Worm (Caenorhabditis elegans): ENCODE results near the gene set-1.

The set-1 gene

DNA sequence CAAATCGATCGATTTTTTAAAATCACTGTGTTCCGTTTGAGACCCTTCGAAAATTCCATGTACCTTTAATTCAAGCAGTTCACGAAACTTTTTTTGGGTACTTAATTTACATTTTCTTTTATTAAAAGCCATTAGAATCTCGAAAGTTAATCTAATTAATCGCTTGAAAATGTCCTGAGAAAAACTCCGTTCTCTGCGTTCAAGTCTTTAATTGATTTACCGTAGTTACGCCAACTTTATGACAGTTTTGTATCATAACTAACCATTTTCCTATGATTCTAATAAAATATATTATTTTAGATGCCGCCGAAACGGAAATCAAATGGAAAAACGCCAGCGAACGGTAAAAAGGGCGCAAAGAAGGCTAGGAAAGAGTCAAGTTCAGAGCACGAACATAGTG lies 2.0 kb upstream of the set-1 start, which contains the start of gene jhdm-1:
Gene jhdm-1, plus strand, starts transcription at position 301 of the 400 bp plus-strand sequence.
- TF ChIP-seq nhr-12 (tag; optimal IDR thresholded peaks at IDR 0.05) (no peak), flh-1 (GFP tag; optimal IDR thresholded peaks at IDR 0.05) (no peak), mab-5 (tag; optimal IDR thresholded peaks at IDR 0.05) (no peak), sem-2 (GFP tag; optimal IDR thresholded peaks at IDR 0.05) (no peak), bed-3 (GFP tag; optimal IDR thresholded peaks at IDR 0.05) (no peak), unc-39 (tag; optimal IDR thresholded peaks at IDR 0.05) (no peak), hlh-1 (tag; optimal IDR thresholded peaks at IDR 0.05) (no peak), mep-1 (tag; optimal IDR thresholded peaks at IDR 0.05) (no peak), ham-2 (GFP tag; optimal IDR thresholded peaks at IDR 0.05) (no peak), unc-62 (GFP tag; optimal IDR thresholded peaks at IDR 0.05) (no peak), blmp-1 (tag; optimal IDR thresholded peaks at IDR 0.05) (no peak), snpc-4 (tag; optimal IDR thresholded peaks at IDR 0.05) (no peak), ceh-39 (tag; optimal IDR thresholded peaks at IDR 0.05) (no peak), pha-4 (tag; optimal IDR thresholded peaks at IDR 0.05) (no peak), lsy-2 (tag; optimal IDR thresholded peaks at IDR 0.05) (no peak)

DNA sequence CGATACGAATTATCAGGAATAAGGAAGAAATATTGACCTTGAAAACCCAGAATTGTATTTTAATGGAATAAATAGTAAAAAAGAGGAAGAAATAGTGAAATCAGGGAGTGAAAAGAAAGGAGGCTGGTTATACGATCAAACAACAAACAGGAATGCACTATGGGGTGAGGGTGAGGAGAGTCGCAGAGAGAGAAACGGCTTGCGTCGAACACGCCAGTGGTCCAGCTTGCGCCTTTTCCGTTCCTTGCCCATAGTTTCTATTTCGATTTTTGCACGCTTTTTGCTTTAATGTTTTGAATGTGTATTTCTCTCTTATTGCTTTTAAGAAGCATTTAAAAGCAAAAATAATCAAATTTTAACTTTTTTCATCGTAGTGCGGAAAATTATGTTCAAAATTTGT lies 1.5 kb upstream of the set-1 start:
- TF ChIP-seq sem-2 (GFP tag; optimal IDR thresholded peaks at IDR 0.05), result peak; percentile 11
- TF ChIP-seq bed-3 (GFP tag; optimal IDR thresholded peaks at IDR 0.05), result peak; percentile 5
- peak; percentile 51 for TF ChIP-seq blmp-1 (tag; optimal IDR thresholded peaks at IDR 0.05)
- no peak for TF ChIP-seq zip-8 (tag; optimal IDR thresholded peaks at IDR 0.05)
- peak; percentile 67 for TF ChIP-seq unc-120 (tag; optimal IDR thresholded peaks at IDR 0.05; ENCODE audit: poor library complexity, severe bottlenecking)
- TF ChIP-seq lsy-2 (tag; optimal IDR thresholded peaks at IDR 0.05), result peak; percentile 82
- no peak for TF ChIP-seq unc-62 (GFP tag; optimal IDR thresholded peaks at IDR 0.05)
- peak; percentile 41 for TF ChIP-seq ztf-11 (tag; optimal IDR thresholded peaks at IDR 0.05)
- TF ChIP-seq nhr-12 (tag; optimal IDR thresholded peaks at IDR 0.05), result no peak
- peak; percentile 37 for TF ChIP-seq hlh-1 (tag; optimal IDR thresholded peaks at IDR 0.05)
- no peak for TF ChIP-seq nhr-2 (tag; optimal IDR thresholded peaks at IDR 0.05)
- TF ChIP-seq mep-1 (tag; optimal IDR thresholded peaks at IDR 0.05), result peak; percentile 89
- no peak for TF ChIP-seq unc-39 (tag; optimal IDR thresholded peaks at IDR 0.05)
- peak; percentile 75 for TF ChIP-seq ham-2 (GFP tag; optimal IDR thresholded peaks at IDR 0.05)
- TF ChIP-seq ces-1 (GFP tag; optimal IDR thresholded peaks at IDR 0.05), result peak; percentile 25
- peak; percentile 6 for TF ChIP-seq flh-1 (GFP tag; optimal IDR thresholded peaks at IDR 0.05)
- peak; percentile 51 for TF ChIP-seq ceh-83 (GFP tag; optimal IDR thresholded peaks at IDR 0.05)
- peak; percentile 85 for TF ChIP-seq nhr-237 (tag; optimal IDR thresholded peaks at IDR 0.05)
- TF ChIP-seq snpc-4 (tag; optimal IDR thresholded peaks at IDR 0.05), result no peak
- peak; percentile 81 for TF ChIP-seq mls-2 (tag; optimal IDR thresholded peaks at IDR 0.05)
- no peak for TF ChIP-seq nhr-76 (tag; optimal IDR thresholded peaks at IDR 0.05)
- TF ChIP-seq tbx-8 (GFP tag; optimal IDR thresholded peaks at IDR 0.05), result no peak
- no peak for TF ChIP-seq nhr-28 (tag; optimal IDR thresholded peaks at IDR 0.05)
- no peak for TF ChIP-seq ceh-39 (tag; optimal IDR thresholded peaks at IDR 0.05)
- no peak for TF ChIP-seq mab-5 (tag; optimal IDR thresholded peaks at IDR 0.05)
- TF ChIP-seq drap-1 (GFP tag; optimal IDR thresholded peaks at IDR 0.05), result peak; percentile 63
- TF ChIP-seq elt-3 (tag; optimal IDR thresholded peaks at IDR 0.05), result no peak
- TF ChIP-seq sptf-1 (tag; optimal IDR thresholded peaks at IDR 0.05), result peak; percentile 86
- TF ChIP-seq M03D4.4 (tag; optimal IDR thresholded peaks at IDR 0.05), result peak; percentile 78
- peak; percentile 35 for TF ChIP-seq elt-1 (tag; optimal IDR thresholded peaks at IDR 0.05; ENCODE audit: borderline replicate concordance, insufficient read depth)
- peak; percentile 75 for TF ChIP-seq pha-4 (tag; optimal IDR thresholded peaks at IDR 0.05)
- TF ChIP-seq lin-32 (GFP tag; optimal IDR thresholded peaks at IDR 0.05), result no peak
- peak; percentile 7 for TF ChIP-seq ceh-43 (GFP tag; optimal IDR thresholded peaks at IDR 0.05)
- peak; percentile 72 for TF ChIP-seq cnd-1 (tag; optimal IDR thresholded peaks at IDR 0.05)
- peak; percentile 83 for TF ChIP-seq lin-13 (tag; optimal IDR thresholded peaks at IDR 0.05)

DNA sequence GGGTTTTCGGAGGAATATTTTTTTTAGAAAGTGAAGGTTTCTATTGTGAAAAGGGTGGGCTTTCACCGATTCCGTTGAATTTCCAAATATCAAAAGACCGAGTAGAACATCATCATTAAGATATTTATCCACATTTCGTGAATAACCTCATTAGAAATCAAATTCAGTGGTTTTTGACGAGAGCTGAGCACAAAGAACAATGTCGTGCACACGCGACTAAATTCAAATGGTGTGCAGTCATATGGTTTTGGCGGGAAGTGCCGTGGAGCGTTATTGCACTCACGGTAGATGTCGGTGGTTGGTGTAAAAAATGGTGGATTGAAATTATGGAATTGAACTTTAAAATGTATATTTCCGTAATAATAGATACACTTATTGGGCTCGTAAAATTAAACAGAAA lies 505 bp upstream of the set-1 start:
- TF ChIP-seq flh-1 (GFP tag; optimal IDR thresholded peaks at IDR 0.05), result no peak
- peak; percentile 24 for TF ChIP-seq lsy-2 (tag; optimal IDR thresholded peaks at IDR 0.05)
- TF ChIP-seq ceh-39 (tag; optimal IDR thresholded peaks at IDR 0.05), result peak; percentile 47
- TF ChIP-seq zip-8 (tag; optimal IDR thresholded peaks at IDR 0.05), result no peak
- no peak for TF ChIP-seq drap-1 (GFP tag; optimal IDR thresholded peaks at IDR 0.05)
- TF ChIP-seq ceh-83 (GFP tag; optimal IDR thresholded peaks at IDR 0.05), result no peak
- no peak for TF ChIP-seq ztf-11 (tag; optimal IDR thresholded peaks at IDR 0.05)
- no peak for TF ChIP-seq mab-5 (tag; optimal IDR thresholded peaks at IDR 0.05)
- TF ChIP-seq snpc-4 (tag; optimal IDR thresholded peaks at IDR 0.05), result no peak
- TF ChIP-seq lin-13 (tag; optimal IDR thresholded peaks at IDR 0.05), result peak; percentile 17
- TF ChIP-seq hlh-1 (tag; optimal IDR thresholded peaks at IDR 0.05), result peak; percentile 63
- peak; percentile 65 for TF ChIP-seq mep-1 (tag; optimal IDR thresholded peaks at IDR 0.05)
- no peak for TF ChIP-seq sptf-1 (tag; optimal IDR thresholded peaks at IDR 0.05)
- TF ChIP-seq mls-2 (tag; optimal IDR thresholded peaks at IDR 0.05), result no peak
- TF ChIP-seq bed-3 (GFP tag; optimal IDR thresholded peaks at IDR 0.05), result no peak

All from whole organism, mixed stage, embryonic.